In genomic region chrX:9080962-9081361, dm6 we compare ENCODE assay signal across 1 fruit fly cellular context.
TF ChIP-seq lines count a peak whose summit lies in the region.

Gene CG7246 (minus strand): TSS chrX:9081057.
Gene HP1b (plus strand): TSS chrX:9081063.

TF ChIP-seq in whole organism, embryonic, 481 proteins besides CTCF, POLR2A, EP300 and RAD21 (continued from another document and continues in another):
- no peak for TF ChIP-seq CG16779 (GFP tag; IDR thresholded peaks at IDR 0.05; lab: Robert Waterston, UW)
- TF ChIP-seq wor (GFP tag; IDR thresholded peaks at IDR 0.05; lab: Robert Waterston, UW): peak; percentile 36; the same call in 1 of the 2 replicates
- TF ChIP-seq CG12744 (GFP tag; optimal IDR thresholded peaks at IDR 0.05; lab: Kevin White, UChicago): no peak
- peak; percentile 56; the same call in 2 of the 3 replicates for TF ChIP-seq CG2889 (GFP tag; IDR thresholded peaks at IDR 0.05; lab: Robert Waterston, UW)
- no peak for TF ChIP-seq danr (GFP tag; IDR thresholded peaks at IDR 0.05; lab: Robert Waterston, UW)
- peak; percentile 77 for TF ChIP-seq cwo (GFP tag; optimal IDR thresholded peaks at IDR 0.05; lab: Kevin White, UChicago)
- TF ChIP-seq NC2β (GFP tag; optimal IDR thresholded peaks at IDR 0.05; lab: Kevin White, UChicago): no peak
- no peak for TF ChIP-seq salm (tag; optimal IDR thresholded peaks at IDR 0.05; lab: Kevin White, UChicago)
- no peak for TF ChIP-seq CG3065 (GFP tag; optimal IDR thresholded peaks at IDR 0.05; lab: Kevin White, UChicago)
- peak; percentile 62 for TF ChIP-seq NfI (GFP tag; optimal IDR thresholded peaks at IDR 0.05; lab: Kevin White, UChicago)
- TF ChIP-seq lbe (GFP tag; optimal IDR thresholded peaks at IDR 0.05; lab: Kevin White, UChicago): peak; percentile 70
- no peak for TF ChIP-seq NK7.1 (GFP tag; optimal IDR thresholded peaks at IDR 0.05; lab: Kevin White, UChicago)
- TF ChIP-seq D (optimal IDR thresholded peaks at IDR 0.05; lab: Kevin White, UChicago): no peak
- peak; percentile 36 for TF ChIP-seq D (GFP tag; optimal IDR thresholded peaks at IDR 0.05; lab: Kevin White, UChicago)
- TF ChIP-seq CG17612 (GFP tag; IDR thresholded peaks at IDR 0.05; lab: Robert Waterston, UW): no peak
- TF ChIP-seq sisA (GFP tag; IDR thresholded peaks at IDR 0.05; lab: Robert Waterston, UW): peak; percentile 72
- peak; percentile 3 for TF ChIP-seq CG12219 (GFP tag; optimal IDR thresholded peaks at IDR 0.05; lab: Kevin White, UChicago)
- TF ChIP-seq GATAe (GFP tag; conservative IDR thresholded peaks at IDR 0.05; lab: Robert Waterston, UW): no peak
- TF ChIP-seq Jarid2 (GFP tag; optimal IDR thresholded peaks at IDR 0.05; lab: Kevin White, UChicago): no peak
- TF ChIP-seq cato (GFP tag; optimal IDR thresholded peaks at IDR 0.05; lab: Kevin White, UChicago; ENCODE audit: borderline replicate concordance): peak; percentile 43
- no peak for TF ChIP-seq fd64A (GFP tag; optimal IDR thresholded peaks at IDR 0.05; lab: Kevin White, UChicago)
- peak; percentile 53 for TF ChIP-seq Hmr (GFP tag; optimal IDR thresholded peaks at IDR 0.05; lab: Kevin White, UChicago)
- TF ChIP-seq Vsx1 (GFP tag; optimal IDR thresholded peaks at IDR 0.05; lab: Kevin White, UChicago): peak; percentile 42
- TF ChIP-seq B-H1 (GFP tag; IDR thresholded peaks at IDR 0.05; lab: Robert Waterston, UW): peak; percentile 65
- peak; percentile 25 for TF ChIP-seq fd3F (GFP tag; optimal IDR thresholded peaks at IDR 0.05; lab: Kevin White, UChicago)
- TF ChIP-seq oc (tag; optimal IDR thresholded peaks at IDR 0.05; lab: Kevin White, UChicago): peak; percentile 3
- TF ChIP-seq Xrp1 (GFP tag; IDR thresholded peaks at IDR 0.05; lab: Robert Waterston, UW): peak; percentile 87
- peak; percentile 46 for TF ChIP-seq CG9609 (GFP tag; optimal IDR thresholded peaks at IDR 0.05; lab: Kevin White, UChicago)
- no peak for TF ChIP-seq pfk (GFP tag; optimal IDR thresholded peaks at IDR 0.05; lab: Kevin White, UChicago)
- peak; percentile 77 for TF ChIP-seq nmo (GFP tag; optimal IDR thresholded peaks at IDR 0.05; lab: Kevin White, UChicago)
- TF ChIP-seq ken (GFP tag; IDR thresholded peaks at IDR 0.05; lab: Robert Waterston, UW): peak; percentile 75
- TF ChIP-seq CG7271 (tag; optimal IDR thresholded peaks at IDR 0.05; lab: Kevin White, UChicago): peak; percentile 22
- peak; percentile 49 for TF ChIP-seq ftz-f1 (GFP tag; optimal IDR thresholded peaks at IDR 0.05; lab: Kevin White, UChicago)
- peak; percentile 57; the same call in 1 of the 2 replicates for TF ChIP-seq CG17328 (GFP tag; IDR thresholded peaks at IDR 0.05; lab: Robert Waterston, UW)
- TF ChIP-seq ttk (GFP tag; IDR thresholded peaks at IDR 0.05; lab: Robert Waterston, UW): peak; percentile 73
- TF ChIP-seq Dip2 (GFP tag; IDR thresholded peaks at IDR 0.05; lab: Robert Waterston, UW): no peak
- TF ChIP-seq PHDP (tag; optimal IDR thresholded peaks at IDR 0.05; lab: Kevin White, UChicago): peak; percentile 68
- TF ChIP-seq emc (GFP tag; optimal IDR thresholded peaks at IDR 0.05; lab: Kevin White, UChicago): no peak
- TF ChIP-seq Dfd (GFP tag; optimal IDR thresholded peaks at IDR 0.05; lab: Kevin White, UChicago): no peak
- 0 out of 2 replicates have a peak, but pooled peaks have one; percentile 40 for TF ChIP-seq CG8765 (GFP tag; IDR thresholded peaks at IDR 0.05; lab: Robert Waterston, UW)
- TF ChIP-seq nerfin-1 (tag; optimal IDR thresholded peaks at IDR 0.05; lab: Kevin White, UChicago): peak; percentile 41
- TF ChIP-seq ATbp (GFP tag; optimal IDR thresholded peaks at IDR 0.05; lab: Kevin White, UChicago): peak; percentile 15
- TF ChIP-seq CG10654 (GFP tag; optimal IDR thresholded peaks at IDR 0.05; lab: Kevin White, UChicago): peak; percentile 42
- TF ChIP-seq MTF-1 (GFP tag; optimal IDR thresholded peaks at IDR 0.05; lab: Kevin White, UChicago; ENCODE audit: borderline replicate concordance): no peak
- peak; percentile 23 for TF ChIP-seq Mad (GFP tag; optimal IDR thresholded peaks at IDR 0.05; lab: Kevin White, UChicago)
- no peak for TF ChIP-seq ERR (GFP tag; optimal IDR thresholded peaks at IDR 0.05; lab: Kevin White, UChicago)
- TF ChIP-seq CG12104 (GFP tag; optimal IDR thresholded peaks at IDR 0.05; lab: Kevin White, UChicago): peak; percentile 40
- TF ChIP-seq pros (GFP tag; optimal IDR thresholded peaks at IDR 0.05; lab: Kevin White, UChicago): no peak
- TF ChIP-seq ab (GFP tag; optimal IDR thresholded peaks at IDR 0.05; lab: Kevin White, UChicago): no peak
- no peak for TF ChIP-seq Side (GFP tag; optimal IDR thresholded peaks at IDR 0.05; lab: Kevin White, UChicago)
- peak; percentile 54 for TF ChIP-seq YL-1 (GFP tag; optimal IDR thresholded peaks at IDR 0.05; lab: Kevin White, UChicago)
- peak; percentile 66 for TF ChIP-seq CG18599 (GFP tag; optimal IDR thresholded peaks at IDR 0.05; lab: Kevin White, UChicago)
- peak; percentile 64 for TF ChIP-seq Dek (tag; optimal IDR thresholded peaks at IDR 0.05; lab: Kevin White, UChicago)
- TF ChIP-seq ssp (GFP tag; IDR thresholded peaks at IDR 0.05; lab: Robert Waterston, UW): peak; percentile 64
- peak; percentile 4 for TF ChIP-seq CG10431 (GFP tag; optimal IDR thresholded peaks at IDR 0.05; lab: Kevin White, UChicago)
- TF ChIP-seq twi (tag; optimal IDR thresholded peaks at IDR 0.05; lab: Kevin White, UChicago): peak; percentile 49
- TF ChIP-seq yki (optimal IDR thresholded peaks at IDR 0.05; lab: Kevin White, UChicago): no peak
- peak; percentile 62; the same call in 1 of the 3 replicates for TF ChIP-seq so (GFP tag; IDR thresholded peaks at IDR 0.05; lab: Robert Waterston, UW)
- TF ChIP-seq Med (GFP tag; lab: Kevin White, UChicago): peak; percentile 90
- peak; percentile 78 for TF ChIP-seq Xbp1 (GFP tag; optimal IDR thresholded peaks at IDR 0.05; lab: Kevin White, UChicago)
- peak; percentile 86 for TF ChIP-seq Scr (GFP tag; IDR thresholded peaks at IDR 0.05; lab: Robert Waterston, UW; ENCODE audit: partially characterized antibody)
- TF ChIP-seq da (GFP tag; optimal IDR thresholded peaks at IDR 0.05; lab: Kevin White, UChicago): no peak
- TF ChIP-seq vnd (GFP tag; IDR thresholded peaks at IDR 0.05; lab: Robert Waterston, UW; ENCODE audit: partially characterized antibody): peak; percentile 68
- TF ChIP-seq jumu (GFP tag; optimal IDR thresholded peaks at IDR 0.05; lab: Kevin White, UChicago): peak; percentile 8
- TF ChIP-seq dmrt99B (tag; optimal IDR thresholded peaks at IDR 0.05; lab: Kevin White, UChicago): peak; percentile 48
- TF ChIP-seq Lim3 (GFP tag; IDR thresholded peaks at IDR 0.05; lab: Robert Waterston, UW): 0 out of 2 replicates have a peak, but pooled peaks have one; percentile 13
- peak; percentile 24 for TF ChIP-seq nau (GFP tag; optimal IDR thresholded peaks at IDR 0.05; lab: Kevin White, UChicago)
- peak; percentile 72 for TF ChIP-seq Aef1 (GFP tag; IDR thresholded peaks at IDR 0.05; lab: Robert Waterston, UW)
- peak; percentile 68 for TF ChIP-seq HLH3B (GFP tag; IDR thresholded peaks at IDR 0.05; lab: Robert Waterston, UW)
- peak; percentile 48 for TF ChIP-seq Chrac-16 (GFP tag; optimal IDR thresholded peaks at IDR 0.05; lab: Kevin White, UChicago)
- peak; percentile 63 for TF ChIP-seq Blimp-1 (GFP tag; optimal IDR thresholded peaks at IDR 0.05; lab: Kevin White, UChicago)
- peak; percentile 65 for TF ChIP-seq bcd (GFP tag; optimal IDR thresholded peaks at IDR 0.05; lab: Kevin White, UChicago)
- TF ChIP-seq Meics (GFP tag; optimal IDR thresholded peaks at IDR 0.05; lab: Kevin White, UChicago): peak; percentile 65
- no peak for TF ChIP-seq en (GFP tag; optimal IDR thresholded peaks at IDR 0.05; lab: Kevin White, UChicago)
- no peak for TF ChIP-seq CG12236 (GFP tag; optimal IDR thresholded peaks at IDR 0.05; lab: Kevin White, UChicago)
- TF ChIP-seq inv (GFP tag; IDR thresholded peaks at IDR 0.05; lab: Robert Waterston, UW; ENCODE audit: partially characterized antibody): peak; percentile 52; the same call in 1 of the 2 replicates
- no peak for TF ChIP-seq CG9876 (GFP tag; optimal IDR thresholded peaks at IDR 0.05; lab: Kevin White, UChicago)
- TF ChIP-seq toy (GFP tag; IDR thresholded peaks at IDR 0.05; lab: Robert Waterston, UW): no peak
- TF ChIP-seq CG13894 (tag; optimal IDR thresholded peaks at IDR 0.05; lab: Kevin White, UChicago): peak; percentile 59
- TF ChIP-seq CG14014 (GFP tag; IDR thresholded peaks at IDR 0.05; lab: Robert Waterston, UW): peak; percentile 75
- TF ChIP-seq CG10959 (GFP tag; IDR thresholded peaks at IDR 0.05; lab: Robert Waterston, UW): no peak
- peak; percentile 69 for TF ChIP-seq CG31441 (GFP tag; IDR thresholded peaks at IDR 0.05; lab: Robert Waterston, UW)
- TF ChIP-seq Dref (GFP tag; IDR thresholded peaks at IDR 0.05; lab: Robert Waterston, UW): peak; percentile 63
- peak; percentile 50 to 59 for TF ChIP-seq dpn (GFP tag; optimal IDR thresholded peaks at IDR 0.05; lab: Kevin White, UChicago)
- peak; percentile 41; the same call in 1 of the 3 replicates for TF ChIP-seq otp (GFP tag; IDR thresholded peaks at IDR 0.05; lab: Robert Waterston, UW)
- TF ChIP-seq CG5245 (GFP tag; optimal IDR thresholded peaks at IDR 0.05; lab: Kevin White, UChicago): peak; percentile 60
- peak; percentile 82 for TF ChIP-seq CG2712 (tag; optimal IDR thresholded peaks at IDR 0.05; lab: Kevin White, UChicago)
- peak; percentile 58 for TF ChIP-seq CG15696 (tag; optimal IDR thresholded peaks at IDR 0.05; lab: Kevin White, UChicago)
- TF ChIP-seq Doc2 (GFP tag; IDR thresholded peaks at IDR 0.05; lab: Robert Waterston, UW): no peak
- TF ChIP-seq slp2 (GFP tag; optimal IDR thresholded peaks at IDR 0.05; lab: Kevin White, UChicago): no peak
- TF ChIP-seq CG4820 (GFP tag; optimal IDR thresholded peaks at IDR 0.05; lab: Kevin White, UChicago): peak; percentile 54
- TF ChIP-seq fru (optimal IDR thresholded peaks at IDR 0.05; lab: Kevin White, UChicago): no peak
- TF ChIP-seq abd-A (tag; optimal IDR thresholded peaks at IDR 0.05; lab: Kevin White, UChicago): no peak
- TF ChIP-seq zen (tag; optimal IDR thresholded peaks at IDR 0.05; lab: Kevin White, UChicago): peak; percentile 54
- TF ChIP-seq CG12942 (GFP tag; optimal IDR thresholded peaks at IDR 0.05; lab: Kevin White, UChicago): peak; percentile 56
- TF ChIP-seq zf30C (GFP tag; optimal IDR thresholded peaks at IDR 0.05; lab: Kevin White, UChicago): no peak
- TF ChIP-seq CG14860 (GFP tag; IDR thresholded peaks at IDR 0.05; lab: Robert Waterston, UW; ENCODE audit: partially characterized antibody): peak; percentile 71
- peak; percentile 77 for TF ChIP-seq CG6689 (GFP tag; IDR thresholded peaks at IDR 0.05; lab: Robert Waterston, UW)
- TF ChIP-seq CG3838 (GFP tag; optimal IDR thresholded peaks at IDR 0.05; lab: Kevin White, UChicago): no peak
- TF ChIP-seq sens-2 (GFP tag; IDR thresholded peaks at IDR 0.05; lab: Robert Waterston, UW): peak; percentile 61; the same call in 1 of the 2 replicates
- TF ChIP-seq CG10267 (tag; optimal IDR thresholded peaks at IDR 0.05; lab: Kevin White, UChicago): peak; percentile 61
- TF ChIP-seq al (GFP tag; IDR thresholded peaks at IDR 0.05; lab: Robert Waterston, UW): peak; percentile 51
- TF ChIP-seq Adf1 (GFP tag; IDR thresholded peaks at IDR 0.05; lab: Robert Waterston, UW): peak; percentile 44; the same call in 1 of the 2 replicates
- no peak for TF ChIP-seq Eip74EF (GFP tag; optimal IDR thresholded peaks at IDR 0.05; lab: Kevin White, UChicago)
- TF ChIP-seq schlank (tag; optimal IDR thresholded peaks at IDR 0.05; lab: Kevin White, UChicago): no peak
- TF ChIP-seq CG5953 (GFP tag; IDR thresholded peaks at IDR 0.05; lab: Robert Waterston, UW): peak; percentile 24; the same call in 1 of the 2 replicates
- peak; percentile 63 for TF ChIP-seq H2.0 (GFP tag; IDR thresholded peaks at IDR 0.05; lab: Robert Waterston, UW)
- no peak for TF ChIP-seq gsb (GFP tag; IDR thresholded peaks at IDR 0.05; lab: Robert Waterston, UW)
- TF ChIP-seq Spps (tag; optimal IDR thresholded peaks at IDR 0.05; lab: Kevin White, UChicago): peak; percentile 45
- peak; percentile 50 for TF ChIP-seq BtbVII (GFP tag; optimal IDR thresholded peaks at IDR 0.05; lab: Kevin White, UChicago)
- TF ChIP-seq TFAM (GFP tag; optimal IDR thresholded peaks at IDR 0.05; lab: Kevin White, UChicago): no peak
- TF ChIP-seq CG12071 (GFP tag; optimal IDR thresholded peaks at IDR 0.05; lab: Kevin White, UChicago): no peak
- TF ChIP-seq kay (GFP tag; optimal IDR thresholded peaks at IDR 0.05; lab: Kevin White, UChicago): peak; percentile 27
- peak; percentile 68 for TF ChIP-seq CG10366 (GFP tag; IDR thresholded peaks at IDR 0.05; lab: Robert Waterston, UW)
- TF ChIP-seq CG11560 (tag; IDR thresholded peaks at IDR 0.05; lab: Robert Waterston, UW): peak; percentile 40; the same call in 1 of the 3 replicates
- TF ChIP-seq Oaz (GFP tag; IDR thresholded peaks at IDR 0.05; lab: Robert Waterston, UW): peak; percentile 8; the same call in 1 of the 2 replicates
- TF ChIP-seq CG15073 (GFP tag; optimal IDR thresholded peaks at IDR 0.05; lab: Kevin White, UChicago): no peak
- TF ChIP-seq Ets97D (GFP tag; optimal IDR thresholded peaks at IDR 0.05; lab: Kevin White, UChicago): peak; percentile 45
- peak; percentile 38 for TF ChIP-seq CG4854 (GFP tag; optimal IDR thresholded peaks at IDR 0.05; lab: Kevin White, UChicago)
- no peak for TF ChIP-seq Kr (GFP tag; optimal IDR thresholded peaks at IDR 0.05; lab: Kevin White, UChicago)
- TF ChIP-seq dysf (GFP tag; IDR thresholded peaks at IDR 0.05; lab: Robert Waterston, UW): peak; percentile 74
- peak; percentile 57; the same call in 2 of the 3 replicates for TF ChIP-seq CG14050 (GFP tag; IDR thresholded peaks at IDR 0.05; lab: Robert Waterston, UW)
- peak; percentile 53 for TF ChIP-seq CG11696 (GFP tag; IDR thresholded peaks at IDR 0.05; lab: Robert Waterston, UW)
- TF ChIP-seq CG11247 (GFP tag; IDR thresholded peaks at IDR 0.05; lab: Robert Waterston, UW): peak; percentile 71
- no peak for TF ChIP-seq z (GFP tag; IDR thresholded peaks at IDR 0.05; lab: Robert Waterston, UW)
- peak; percentile 54 for TF ChIP-seq CG1603 (tag; optimal IDR thresholded peaks at IDR 0.05; lab: Kevin White, UChicago)
- peak; percentile 47 for TF ChIP-seq CG13123 (GFP tag; optimal IDR thresholded peaks at IDR 0.05; lab: Kevin White, UChicago)
- peak; percentile 66; the same call in 1 of the 3 replicates for TF ChIP-seq H15 (GFP tag; IDR thresholded peaks at IDR 0.05; lab: Robert Waterston, UW)
- peak; percentile 13 for TF ChIP-seq CG11723 (GFP tag; optimal IDR thresholded peaks at IDR 0.05; lab: Kevin White, UChicago)
- TF ChIP-seq chif (GFP tag; optimal IDR thresholded peaks at IDR 0.05; lab: Kevin White, UChicago): peak; percentile 22 to 53
- no peak for TF ChIP-seq crc (GFP tag; optimal IDR thresholded peaks at IDR 0.05; lab: Kevin White, UChicago)
- peak; percentile 44 for TF ChIP-seq CG7987 (GFP tag; optimal IDR thresholded peaks at IDR 0.05; lab: Kevin White, UChicago)
